Worm (Caenorhabditis elegans) whole organism, L4 larva: Measurements from ENCODE around the gene M176.4.

Experiments used
- ama-1 ChIP-seq: fragments of 150-350 bp; optimal IDR thresholded peaks from 2 replicates; lab custom pipeline; 2014; ENCODE audit warnings: inconsistent platforms, mixed read lengths
- nhr-28 ChIP-seq: fragments of 150-350 bp; optimal IDR thresholded peaks from 2 replicates; lab custom pipeline; 2014; ENCODE audit warnings: missing biosample characterization, missing genetic modification characterization
- unc-39 ChIP-seq: sonication (generic microtip); optimal IDR thresholded peaks from 2 replicates; lab custom pipeline; 2017; ENCODE audit warnings: missing biosample characterization, missing genetic modification characterization

ce11 chrII:9385241-9385640 is 32.9 kb upstream of the M176.4 start, which contains the start of gene C06C3.7:
- TF ChIP-seq unc-39 (tag; lab: Kevin White, UChicago) (no peak), nhr-28 (no peak), ama-1 (lab: Kevin White, UChicago) (no peak)
